Worm (Caenorhabditis elegans) whole organism, late embryonic: Measurements from ENCODE around the gene K05F6.12.

ENCODE experiments used
- C38D4.7 ChIP-seq: fragments of 200-800 bp; sonication (Bioruptor generic); optimal IDR thresholded peaks from 2 replicates; lab custom pipeline; 2018; ENCODE audit warnings: mild to moderate bottlenecking, missing genetic modification characterization, moderate library complexity, missing compliant biosample characterization
- F13H6.1 ChIP-seq: sonication (generic microtip); optimal IDR thresholded peaks from 2 replicates; lab custom pipeline; 2016; ENCODE audit warnings: missing genetic modification characterization, missing compliant biosample characterization
- Y22D7AL.16 ChIP-seq: sonication (generic microtip); optimal IDR thresholded peaks from 2 replicates; lab custom pipeline; 2016; ENCODE audit warnings: missing genetic modification characterization, missing compliant biosample characterization
- ahr-1 ChIP-seq: sonication (generic microtip); optimal IDR thresholded peaks from 2 replicates; lab custom pipeline; 2016; ENCODE audit warnings: missing genetic modification characterization, missing compliant biosample characterization
- ama-1 ChIP-seq: fragments of 150-350 bp; optimal IDR thresholded peaks from 2 replicates; lab custom pipeline; 2014
- ceh-14 ChIP-seq: sonication (generic microtip); optimal IDR thresholded peaks from 2 replicates; lab custom pipeline; 2016; ENCODE audit warnings: missing genotype, missing genetic modification characterization, missing compliant biosample characterization
- ceh-18 ChIP-seq: sonication (generic microtip); optimal IDR thresholded peaks from 2 replicates; lab custom pipeline; 2016; ENCODE audit warnings: missing genetic modification characterization, missing compliant biosample characterization
- ceh-19 ChIP-seq: fragments of 200-800 bp; sonication (Bioruptor generic); optimal IDR thresholded peaks from 2 replicates; lab custom pipeline; 2018; ENCODE audit warnings: mild to moderate bottlenecking, missing genetic modification characterization, missing compliant biosample characterization
- ceh-24 ChIP-seq: sonication (generic microtip); optimal IDR thresholded peaks from 2 replicates; lab custom pipeline; 2016; ENCODE audit warnings: mild to moderate bottlenecking, missing genetic modification characterization, missing compliant biosample characterization
- ceh-30 ChIP-seq: fragments of 150-350 bp; optimal IDR thresholded peaks from 2 replicates; lab custom pipeline; 2014; ENCODE audit warnings: missing biosample characterization, missing genetic modification characterization
- ceh-48 ChIP-seq: sonication (generic microtip); optimal IDR thresholded peaks from 2 replicates; lab custom pipeline; 2016; ENCODE audit warnings: missing genetic modification characterization, inconsistent platforms, missing compliant biosample characterization
- ceh-6 ChIP-seq: fragments of 200-800 bp; sonication (Bioruptor generic); optimal IDR thresholded peaks from 2 replicates; lab custom pipeline; 2018; ENCODE audit warnings: mild to moderate bottlenecking, missing genetic modification characterization, missing compliant biosample characterization
- che-1 ChIP-seq: sonication (generic microtip); optimal IDR thresholded peaks from 2 replicates; lab custom pipeline; 2016; ENCODE audit warnings: mild to moderate bottlenecking, missing genetic modification characterization, missing compliant biosample characterization
- dmd-4 ChIP-seq: sonication (generic microtip); optimal IDR thresholded peaks from 2 replicates; lab custom pipeline; 2016; ENCODE audit warnings: borderline replicate concordance, missing genetic modification characterization, missing compliant biosample characterization
- dve-1 ChIP-seq: sonication (generic microtip); optimal IDR thresholded peaks from 2 replicates; lab custom pipeline; 2017; ENCODE audit warnings: antibody characterized with exemption, mild to moderate bottlenecking, missing genetic modification characterization, missing compliant biosample characterization
- elt-2 ChIP-seq: sonication (generic microtip); optimal IDR thresholded peaks from 2 replicates; lab custom pipeline; 2016; ENCODE audit warnings: missing genetic modification reagents, missing genetic modification characterization, missing compliant biosample characterization
- elt-4 ChIP-seq: sonication (generic microtip); optimal IDR thresholded peaks from 2 replicates; lab custom pipeline; 2016; ENCODE audit warnings: missing genetic modification characterization, missing compliant biosample characterization
- ets-4 ChIP-seq: sonication (generic microtip); optimal IDR thresholded peaks from 2 replicates; lab custom pipeline; 2016; ENCODE audit warnings: missing genetic modification characterization, missing compliant biosample characterization
- fax-1 ChIP-seq: sonication (generic microtip); optimal IDR thresholded peaks from 2 replicates; lab custom pipeline; 2016; ENCODE audit warnings: missing genotype, missing genetic modification characterization, missing compliant biosample characterization
- fkh-10 ChIP-seq: fragments of 150-350 bp; optimal IDR thresholded peaks from 2 replicates; lab custom pipeline; 2014; ENCODE audit warnings: missing biosample characterization, missing genetic modification reagents, missing genetic modification characterization
- fkh-6 ChIP-seq: sonication (generic microtip); optimal IDR thresholded peaks from 2 replicates; lab custom pipeline; 2016; ENCODE audit warnings: missing genetic modification characterization, missing compliant biosample characterization
- hlh-13 ChIP-seq: fragments of 200-800 bp; sonication (Bioruptor generic); optimal IDR thresholded peaks from 2 replicates; lab custom pipeline; 2018; ENCODE audit warnings: mild to moderate bottlenecking, missing genetic modification characterization, missing compliant biosample characterization
- hlh-30 ChIP-seq: sonication (generic microtip); optimal IDR thresholded peaks from 2 replicates; lab custom pipeline; 2017; ENCODE audit warnings: antibody characterized with exemption, missing genetic modification characterization, missing compliant biosample characterization; ENCODE audit not compliant: insufficient read depth
- hlh-6 ChIP-seq: sonication (generic microtip); optimal IDR thresholded peaks from 2 replicates; lab custom pipeline; 2016; ENCODE audit warnings: missing genotype, missing genetic modification characterization, missing compliant biosample characterization
- hlh-8 ChIP-seq: sonication (generic microtip); optimal IDR thresholded peaks from 2 replicates; lab custom pipeline; 2016; ENCODE audit warnings: missing genotype, missing genetic modification characterization, missing compliant biosample characterization
- lim-6 ChIP-seq: sonication (generic microtip); optimal IDR thresholded peaks from 2 replicates; lab custom pipeline; 2016; ENCODE audit warnings: missing genetic modification characterization, missing compliant biosample characterization
- lin-11 ChIP-seq: fragments of 200-800 bp; sonication (Bioruptor generic); optimal IDR thresholded peaks from 2 replicates; lab custom pipeline; 2018; ENCODE audit warnings: mild to moderate bottlenecking, missing genetic modification characterization, missing compliant biosample characterization
- madf-2 ChIP-seq: sonication (generic microtip); optimal IDR thresholded peaks from 2 replicates; lab custom pipeline; 2017; ENCODE audit warnings: missing genetic modification characterization, missing compliant biosample characterization
- nfya-1 ChIP-seq: sonication (generic microtip); optimal IDR thresholded peaks from 2 replicates; lab custom pipeline; 2017; ENCODE audit warnings: missing genetic modification characterization, mild to moderate bottlenecking, missing compliant biosample characterization, antibody characterized with exemption, moderate library complexity
- nhr-11 ChIP-seq: fragments of 150-350 bp; optimal IDR thresholded peaks from 2 replicates; lab custom pipeline; 2014; ENCODE audit warnings: missing biosample characterization, missing genetic modification characterization
- nhr-232 ChIP-seq: sonication (generic microtip); optimal IDR thresholded peaks from 2 replicates; lab custom pipeline; 2016; ENCODE audit warnings: missing genetic modification characterization, missing compliant biosample characterization
- odd-2 ChIP-seq: sonication (generic microtip); optimal IDR thresholded peaks from 2 replicates; lab custom pipeline; 2017; ENCODE audit warnings: antibody characterized with exemption, mild to moderate bottlenecking, missing genetic modification characterization, missing compliant biosample characterization
- pag-3 ChIP-seq: sonication (generic microtip); optimal IDR thresholded peaks from 2 replicates; lab custom pipeline; 2016; ENCODE audit warnings: missing compliant biosample characterization, missing genetic modification characterization, borderline replicate concordance
- pat-9 ChIP-seq: fragments of 200-800 bp; sonication (Bioruptor generic); optimal IDR thresholded peaks from 2 replicates; lab custom pipeline; 2018; ENCODE audit warnings: mild to moderate bottlenecking, missing genetic modification characterization, moderate library complexity, missing compliant biosample characterization
- pax-1 ChIP-seq: fragments of 150-350 bp; optimal IDR thresholded peaks from 2 replicates; lab custom pipeline; 2014; ENCODE audit warnings: missing biosample characterization, missing genetic modification characterization
- pha-2 ChIP-seq: sonication (generic microtip); optimal IDR thresholded peaks from 2 replicates; lab custom pipeline; 2017; ENCODE audit warnings: mild to moderate bottlenecking, missing genetic modification characterization, missing compliant biosample characterization
- pha-4 ChIP-seq: fragments of 150-350 bp; optimal IDR thresholded peaks from 2 replicates; lab custom pipeline; 2018; ENCODE audit warnings: missing biosample characterization, missing genetic modification reagents, missing genetic modification characterization
- rnt-1 ChIP-seq: sonication (generic microtip); optimal IDR thresholded peaks from 2 replicates; lab custom pipeline; 2016; ENCODE audit warnings: missing genetic modification characterization, missing compliant biosample characterization
- sox-2 ChIP-seq: fragments of 200-800 bp; sonication (Bioruptor generic); IDR thresholded peaks from 2 replicates; pipeline ENCODE4 v1.3.6; 2022; ENCODE audit warnings: missing genetic modification reagents, missing genetic modification characterization, missing compliant biosample characterization
- syd-9 ChIP-seq: sonication (generic microtip); optimal IDR thresholded peaks from 2 replicates; lab custom pipeline; 2016; ENCODE audit warnings: mild to moderate bottlenecking, missing genetic modification characterization, moderate library complexity, missing compliant biosample characterization
- tbx-2 ChIP-seq: sonication (generic microtip); optimal IDR thresholded peaks from 2 replicates; lab custom pipeline; 2016; ENCODE audit warnings: missing genetic modification characterization, missing compliant biosample characterization
- tbx-7 ChIP-seq: sonication (generic microtip); optimal IDR thresholded peaks from 2 replicates; lab custom pipeline; 2016; ENCODE audit warnings: missing genotype, missing genetic modification characterization, missing compliant biosample characterization
- ttx-3 ChIP-seq: sonication (generic microtip); optimal IDR thresholded peaks from 2 replicates; lab custom pipeline; 2016; ENCODE audit warnings: missing genetic modification reagents, missing genetic modification characterization, missing compliant biosample characterization
- unc-3 ChIP-seq, 2 experiments: fragments of 200-800 bp in 1 of 2; sonication (Bioruptor generic) in 1 of 2; sonication (generic microtip) in 1 of 2; conservative IDR thresholded peaks in 1 of 2; optimal IDR thresholded peaks in 1 of 2; 2 replicates each; pipeline versions ENCODE4 v1.3.6 to Lab custom; 2016 to 2022; ENCODE audit warnings: missing compliant biosample characterization in 2 of 2, missing genetic modification characterization in 2 of 2, missing genetic modification reagents in 1 of 2
- unc-42 ChIP-seq: sonication (generic microtip); optimal IDR thresholded peaks from 2 replicates; lab custom pipeline; 2016; ENCODE audit warnings: missing genotype, missing genetic modification characterization, missing compliant biosample characterization
- unc-55 ChIP-seq: sonication (generic microtip); optimal IDR thresholded peaks from 2 replicates; lab custom pipeline; 2017; ENCODE audit warnings: missing biosample characterization, missing genetic modification reagents, missing genetic modification characterization
- unc-86 ChIP-seq: sonication (generic microtip); optimal IDR thresholded peaks from 2 replicates; lab custom pipeline; 2016; ENCODE audit warnings: missing genetic modification characterization, missing compliant biosample characterization
- zip-5 ChIP-seq: sonication (generic microtip); optimal IDR thresholded peaks from 2 replicates; lab custom pipeline; 2016; ENCODE audit warnings: missing genetic modification characterization, missing compliant biosample characterization

The K05F6.12 gene

ce11 chrII:1501614-1502355 is 43.9 kb upstream of the K05F6.12 start (continued):
- TF ChIP-seq ceh-14 (peak; percentile 28), hlh-13 (no peak), Y22D7AL.16 (tag; lab: Kevin White, UChicago) (no peak), lim-6 (no peak), ttx-3 (tag; lab: Kevin White, UChicago) (no peak), lin-11 (tag; lab: Kevin White, UChicago) (no peak), fkh-10 (no peak), ceh-30 (tag; lab: Kevin White, UChicago) (no peak), fkh-6 (tag; lab: Kevin White, UChicago) (no peak), ceh-24 (tag; lab: Kevin White, UChicago) (no peak), ceh-6 (GFP tag; lab: Kevin White, UChicago) (no peak), hlh-8 (tag; lab: Kevin White, UChicago) (peak; percentile 45), dve-1 (tag; lab: Kevin White, UChicago) (no peak), pax-1 (no peak), rnt-1 (tag; lab: Kevin White, UChicago) (peak; percentile 79), elt-2 (peak; percentile 50), ets-4 (tag; lab: Kevin White, UChicago) (no peak), che-1 (tag; lab: Kevin White, UChicago) (no peak), C38D4.7 (no peak), F13H6.1 (tag; lab: Kevin White, UChicago) (no peak), unc-55 (peak; percentile 94), nfya-1 (tag; lab: Kevin White, UChicago) (peak; percentile 33), hlh-30 (tag; lab: Kevin White, UChicago) (peak; percentile 11), nhr-11 (no peak), nhr-232 (tag; lab: Kevin White, UChicago) (peak; percentile 13), fax-1 (tag; lab: Kevin White, UChicago) (peak; percentile 47), pag-3 (tag; lab: Kevin White, UChicago) (no peak), ceh-19 (GFP tag; lab: Kevin White, UChicago) (no peak), tbx-2 (tag; lab: Kevin White, UChicago) (peak; percentile 57), syd-9 (tag; lab: Kevin White, UChicago) (peak; percentile 6), dmd-4 (tag; lab: Kevin White, UChicago) (no peak), unc-3 (GFP tag; conservative IDR thresholded peaks at IDR 0.05; lab: Robert Waterston, UW) (no peak), unc-3 (tag; optimal IDR thresholded peaks at IDR 0.05; lab: Kevin White, UChicago) (no peak), pha-2 (tag; lab: Kevin White, UChicago) (no peak), ceh-48 (tag; lab: Kevin White, UChicago) (no peak), elt-4 (no peak), ahr-1 (no peak), ceh-18 (peak; percentile 67), hlh-6 (tag; lab: Kevin White, UChicago) (no peak), odd-2 (tag; lab: Kevin White, UChicago) (no peak), tbx-7 (no peak), unc-86 (tag; lab: Kevin White, UChicago) (no peak), ama-1 (lab: Kevin White, UChicago) (no peak), unc-42 (peak; percentile 56), madf-2 (no peak), zip-5 (tag; lab: Kevin White, UChicago) (no peak), sox-2 (no peak), pha-4 (tag; lab: Kevin White, UChicago) (no peak), pat-9 (tag; lab: Kevin White, UChicago) (no peak)
- TF ChIP-seq, all 69 proteins: peak for 18
